Worm (Caenorhabditis elegans) whole organism, L4 larva: ENCODE data around the gene F41G3.6.

ENCODE experiments used
- D1046.2 ChIP-seq: fragments of 200-800 bp; sonication (Bioruptor generic); IDR thresholded peaks from 2 replicates; pipeline ENCODE4 v1.3.6; 2022; ENCODE audit warnings: missing genetic modification characterization, missing compliant biosample characterization
- F37D6.2 ChIP-seq: sonication (generic microtip); optimal IDR thresholded peaks from 2 replicates; lab custom pipeline; 2016; ENCODE audit warnings: mild to moderate bottlenecking, missing genetic modification characterization, missing compliant biosample characterization
- T20F7.1 ChIP-seq: fragments of 200-800 bp; sonication (Bioruptor generic); optimal IDR thresholded peaks from 2 replicates; lab custom pipeline; 2018; ENCODE audit warnings: mild to moderate bottlenecking, missing genetic modification characterization, missing compliant biosample characterization
- T26A8.4 ChIP-seq: fragments of 200-800 bp; sonication (Bioruptor generic); IDR thresholded peaks from 2 replicates; pipeline ENCODE4 v1.3.6; 2022; ENCODE audit warnings: missing genetic modification characterization, missing compliant biosample characterization
- ZK337.2 ChIP-seq: fragments of 200-800 bp; sonication (Bioruptor generic); IDR thresholded peaks from 2 replicates; pipeline ENCODE4 v1.3.6; 2022; ENCODE audit warnings: missing genetic modification reagents, missing genetic modification characterization, missing compliant biosample characterization
- aha-1 ChIP-seq: fragments of 150-350 bp; peaks from one replicate; lab custom pipeline; 2014; ENCODE audit warnings: missing biosample characterization, missing genetic modification characterization
- arid-1 ChIP-seq: fragments of 200-800 bp; sonication (Bioruptor generic); conservative IDR thresholded peaks from 2 replicates; pipeline ENCODE4 v1.3.6; 2022; ENCODE audit warnings: missing genetic modification reagents, missing genetic modification characterization, missing compliant biosample characterization
- ceh-20 ChIP-seq: fragments of 200-800 bp; sonication (Bioruptor generic); IDR thresholded peaks from 2 replicates; pipeline ENCODE4 v1.3.6; 2022; ENCODE audit warnings: missing genetic modification reagents, missing genetic modification characterization, missing compliant biosample characterization
- ceh-28 ChIP-seq: fragments of 150-350 bp; optimal IDR thresholded peaks from 2 replicates; lab custom pipeline; 2014; ENCODE audit warnings: missing biosample characterization, missing genetic modification reagents, missing genetic modification characterization
- ctbp-1 ChIP-seq: fragments of 200-800 bp; sonication (Bioruptor generic); IDR thresholded peaks from 2 replicates; pipeline ENCODE4 v1.3.6; 2022; ENCODE audit warnings: missing genetic modification reagents, missing genetic modification characterization, missing compliant biosample characterization
- daf-16 ChIP-seq, 3 experiments: sonication (generic microtip); optimal IDR thresholded peaks; 2 replicates each; lab custom pipeline; 2016 to 2017; ENCODE audit warnings: missing genetic modification characterization in 3 of 3, missing genetic modification reagents in 3 of 3, mild to moderate bottlenecking in 2 of 3, missing compliant biosample characterization in 2 of 3, missing biosample characterization in 1 of 3, moderate library complexity in 1 of 3
- daf-8 ChIP-seq: fragments of 200-800 bp; sonication (Bioruptor generic); IDR thresholded peaks from 2 replicates; pipeline ENCODE4 v1.3.6; 2022; ENCODE audit warnings: missing genetic modification characterization, missing compliant biosample characterization
- dmd-6 ChIP-seq: fragments of 200-800 bp; sonication (Bioruptor generic); IDR thresholded peaks from 2 replicates; pipeline ENCODE4 v1.3.6; 2022; ENCODE audit warnings: missing genetic modification reagents, missing genetic modification characterization, missing compliant biosample characterization
- dpl-1 ChIP-seq: fragments of 150-350 bp; optimal IDR thresholded peaks from 2 replicates; lab custom pipeline; 2014; ENCODE audit warnings: missing biosample characterization, missing genetic modification reagents, missing genetic modification characterization
- dve-1 ChIP-seq: sonication (generic microtip); optimal IDR thresholded peaks from 2 replicates; lab custom pipeline; 2017; ENCODE audit warnings: antibody characterized with exemption, mild to moderate bottlenecking, missing genetic modification characterization, missing compliant biosample characterization; ENCODE audit not compliant: insufficient read depth
- egl-27 ChIP-seq: sonication (generic microtip); optimal IDR thresholded peaks from 3 replicates; lab custom pipeline; 2017; ENCODE audit warnings: missing biosample characterization, missing genetic modification reagents, missing genetic modification characterization
- egl-43 ChIP-seq: fragments of 200-800 bp; sonication (Bioruptor generic); IDR thresholded peaks from 2 replicates; pipeline ENCODE4 v1.3.6; 2022; ENCODE audit warnings: missing genetic modification reagents, missing genetic modification characterization, missing compliant biosample characterization
- fos-1 ChIP-seq: fragments of 150-350 bp; optimal IDR thresholded peaks from 2 replicates; lab custom pipeline; 2014; ENCODE audit warnings: missing biosample characterization, missing genetic modification characterization
- gei-8 ChIP-seq: fragments of 200-800 bp; sonication (Bioruptor generic); optimal IDR thresholded peaks from 2 replicates; lab custom pipeline; 2018; ENCODE audit warnings: mild to moderate bottlenecking, missing genetic modification characterization, missing compliant biosample characterization
- hif-1 ChIP-seq, 2 experiments: sonication (generic microtip); optimal IDR thresholded peaks; 2 replicates each; lab custom pipeline; 2016 to 2017; ENCODE audit warnings: missing compliant biosample characterization in 2 of 2, missing genetic modification characterization in 2 of 2, missing genetic modification reagents in 2 of 2, missing genotype in 2 of 2, mild to moderate bottlenecking in 1 of 2
- hlh-11 ChIP-seq: fragments of 200-800 bp; sonication (Bioruptor generic); optimal IDR thresholded peaks from 2 replicates; lab custom pipeline; 2018; ENCODE audit warnings: mild to moderate bottlenecking, missing genetic modification characterization, missing compliant biosample characterization
- hlh-30 ChIP-seq: sonication (generic microtip); optimal IDR thresholded peaks from 2 replicates; lab custom pipeline; 2017; ENCODE audit warnings: antibody characterized with exemption, mild to moderate bottlenecking, missing genetic modification characterization, missing compliant biosample characterization; ENCODE audit not compliant: insufficient read depth
- hmg-1.1 ChIP-seq: fragments of 200-800 bp; sonication (Bioruptor generic); IDR thresholded peaks from 2 replicates; pipeline ENCODE4 v1.3.6; 2022; ENCODE audit warnings: missing genetic modification reagents, missing genetic modification characterization, missing compliant biosample characterization
- lin-1 ChIP-seq: fragments of 200-800 bp; sonication (Bioruptor generic); IDR thresholded peaks from 2 replicates; pipeline ENCODE4 v1.3.6; 2022; ENCODE audit warnings: missing genetic modification reagents, missing genetic modification characterization, missing compliant biosample characterization
- lin-13 ChIP-seq: fragments of 150-350 bp; optimal IDR thresholded peaks from 2 replicates; lab custom pipeline; 2014; ENCODE audit warnings: missing biosample characterization, missing genetic modification reagents, missing genetic modification characterization
- lin-38 ChIP-seq: fragments of 200-800 bp; sonication (Bioruptor generic); IDR thresholded peaks from 2 replicates; pipeline ENCODE4 v1.3.6; 2022; ENCODE audit warnings: missing genetic modification reagents, missing genetic modification characterization, missing compliant biosample characterization
- lsy-2 ChIP-seq, 2 experiments: fragments of 150-350 bp in 1 of 2; sonication (generic microtip) in 1 of 2; optimal IDR thresholded peaks; 2 replicates each; lab custom pipeline; 2014 to 2017; ENCODE audit warnings: missing biosample characterization in 2 of 2, missing genetic modification characterization in 2 of 2
- madf-9 ChIP-seq: fragments of 200-800 bp; sonication (Bioruptor generic); conservative IDR thresholded peaks from 2 replicates; pipeline ENCODE4 v1.3.6; 2022; ENCODE audit warnings: missing genetic modification reagents, missing genetic modification characterization, missing compliant biosample characterization
- mep-1 ChIP-seq: fragments of 150-350 bp; sonication (generic microtip); optimal IDR thresholded peaks from 3 replicates; lab custom pipeline; 2014; ENCODE audit warnings: missing biosample characterization, missing genetic modification characterization
- mes-2 ChIP-seq: sonication (generic microtip); optimal IDR thresholded peaks from 2 replicates; lab custom pipeline; 2016; ENCODE audit warnings: missing genotype, mild to moderate bottlenecking, missing genetic modification characterization, missing compliant biosample characterization; ENCODE audit not compliant: poor library complexity, severe bottlenecking
- mxl-3 ChIP-seq: fragments of 200-800 bp; sonication (Bioruptor generic); optimal IDR thresholded peaks from 2 replicates; lab custom pipeline; 2018; ENCODE audit warnings: mild to moderate bottlenecking, missing genetic modification characterization, missing compliant biosample characterization
- nhr-11 ChIP-seq: fragments of 150-350 bp; optimal IDR thresholded peaks from 2 replicates; lab custom pipeline; 2014; ENCODE audit warnings: missing biosample characterization, missing genetic modification characterization
- nhr-25 ChIP-seq: sonication (generic microtip); optimal IDR thresholded peaks from 2 replicates; lab custom pipeline; 2017; ENCODE audit warnings: missing genetic modification characterization, mild to moderate bottlenecking, missing compliant biosample characterization, antibody characterized with exemption, moderate library complexity, borderline replicate concordance; ENCODE audit not compliant: insufficient read depth
- nhr-28 ChIP-seq: fragments of 150-350 bp; optimal IDR thresholded peaks from 2 replicates; lab custom pipeline; 2014; ENCODE audit warnings: missing biosample characterization, missing genetic modification characterization
- nhr-42 ChIP-seq: fragments of 200-800 bp; sonication (Bioruptor generic); IDR thresholded peaks from 2 replicates; pipeline ENCODE4 v1.3.6; 2022; ENCODE audit warnings: missing genetic modification characterization, missing compliant biosample characterization
- nhr-48 ChIP-seq: sonication (generic microtip); optimal IDR thresholded peaks from 2 replicates; lab custom pipeline; 2016; ENCODE audit warnings: mild to moderate bottlenecking, missing genetic modification characterization, missing compliant biosample characterization
- pha-4 ChIP-seq, 2 experiments: fragments of 150-350 bp in 1 of 2; fragments of 200-800 bp in 1 of 2; sonication (Bioruptor generic) in 1 of 2; IDR thresholded peaks in 1 of 2; optimal IDR thresholded peaks in 1 of 2; 2 replicates each; pipeline versions ENCODE4 v1.3.6 to Lab custom; 2014 to 2022; ENCODE audit warnings: missing genetic modification characterization in 2 of 2, missing genetic modification reagents in 2 of 2, missing biosample characterization in 1 of 2, missing compliant biosample characterization in 1 of 2
- php-3 ChIP-seq: fragments of 200-800 bp; sonication (Bioruptor generic); IDR thresholded peaks from 2 replicates; pipeline ENCODE4 v1.3.6; 2022; ENCODE audit warnings: missing genetic modification reagents, missing genetic modification characterization, missing compliant biosample characterization
- rbr-2 ChIP-seq: sonication (generic microtip); optimal IDR thresholded peaks from 2 replicates; lab custom pipeline; 2016; ENCODE audit warnings: missing genotype, missing genetic modification characterization, missing compliant biosample characterization
- tra-1 ChIP-seq: fragments of 200-800 bp; sonication (Bioruptor generic); IDR thresholded peaks from 2 replicates; pipeline ENCODE4 v1.3.6; 2022; ENCODE audit warnings: missing genetic modification reagents, missing genetic modification characterization, missing compliant biosample characterization
- vab-7 ChIP-seq: fragments of 200-800 bp; sonication (Bioruptor generic); IDR thresholded peaks from 2 replicates; pipeline ENCODE4 v1.3.6; 2022; ENCODE audit warnings: missing genetic modification reagents, missing genetic modification characterization, missing compliant biosample characterization

Gene F41G3.6

DNA sequence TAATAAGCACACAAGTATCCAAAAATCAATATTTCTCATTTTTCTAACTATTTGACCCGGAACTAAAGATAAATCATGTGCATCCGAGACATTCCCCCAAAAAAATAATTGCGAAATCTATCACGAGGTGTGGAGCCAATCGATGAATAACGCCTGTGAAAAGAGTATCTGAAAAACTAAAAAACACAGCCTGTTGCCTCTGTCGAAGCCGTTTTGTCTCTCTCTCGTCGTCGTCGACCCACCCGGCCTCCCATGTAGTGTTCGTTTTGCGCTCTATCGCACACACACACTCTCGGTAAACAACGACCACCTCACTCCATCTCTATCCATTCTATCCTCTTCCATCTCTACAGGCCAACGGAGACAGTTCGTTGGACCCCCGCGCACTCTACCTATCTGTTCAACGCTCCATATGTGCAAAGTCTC lies 40.0 kb downstream of the F41G3.6 start:
- TF ChIP-seq fos-1 (no peak), nhr-48 (tag; lab: Kevin White, UChicago) (no peak), ceh-20 (GFP tag; lab: Robert Waterston, UW) (peak; percentile 77), aha-1 (tag; lab: Kevin White, UChicago) (peak; percentile 90), ceh-28 (peak; percentile 34), vab-7 (no peak), egl-43 (GFP tag; lab: Robert Waterston, UW) (peak; percentile 58; the same call in 1 of the 2 replicates), T26A8.4 (0 out of 2 replicates have a peak, but pooled peaks have one; percentile 50), mep-1 (tag; lab: Kevin White, UChicago) (peak; percentile 68), nhr-28 (tag; lab: Kevin White, UChicago) (peak; percentile 80), hif-1 (tag; optimal IDR thresholded peaks at IDR 0.05; lab: Kevin White, UChicago) (peak in 1 of 2 experiments; percentile 61), nhr-11 (peak; percentile 70), nhr-25 (tag; lab: Kevin White, UChicago) (peak; percentile 17), arid-1 (GFP tag; lab: Robert Waterston, UW) (0 out of 2 replicates have a peak, but pooled peaks have one; percentile 40), daf-16 (GFP tag; optimal IDR thresholded peaks at IDR 0.05; lab: Kevin White, UChicago) (peak in 1 of 2 experiments; percentile 57), daf-16 (tag; optimal IDR thresholded peaks at IDR 0.05; lab: Kevin White, UChicago) (peak; percentile 20), T20F7.1 (GFP tag; lab: Kevin White, UChicago) (peak; percentile 49), F37D6.2 (tag; lab: Kevin White, UChicago) (peak; percentile 29), ZK337.2 (GFP tag; lab: Robert Waterston, UW) (no peak), madf-9 (GFP tag; lab: Robert Waterston, UW) (0 out of 2 replicates have a peak, but pooled peaks have one; percentile 23), lin-1 (GFP tag; lab: Robert Waterston, UW) (no peak), D1046.2 (GFP tag; lab: Robert Waterston, UW) (peak; percentile 77; the same call in 1 of the 2 replicates), lsy-2 (tag; optimal IDR thresholded peaks at IDR 0.05; lab: Kevin White, UChicago) (peak; percentile 25 to 80), dmd-6 (GFP tag; lab: Robert Waterston, UW) (peak; percentile 44), gei-8 (GFP tag; lab: Kevin White, UChicago) (no peak), mes-2 (tag; lab: Kevin White, UChicago) (peak; percentile 47), lin-13 (GFP tag; lab: Kevin White, UChicago) (peak; percentile 40), nhr-42 (GFP tag; lab: Robert Waterston, UW) (no peak), rbr-2 (tag; lab: Kevin White, UChicago) (peak; percentile 52), dve-1 (tag; lab: Kevin White, UChicago) (peak; percentile 27), hlh-11 (peak; percentile 69), tra-1 (GFP tag; lab: Robert Waterston, UW) (0 out of 2 replicates have a peak, but pooled peaks have one; percentile 33), dpl-1 (GFP tag; lab: Kevin White, UChicago) (peak; percentile 55), hlh-30 (tag; lab: Kevin White, UChicago) (peak; percentile 95), pha-4 (GFP tag; IDR thresholded peaks at IDR 0.05; lab: Robert Waterston, UW) (no peak), pha-4 (tag; optimal IDR thresholded peaks at IDR 0.05; lab: Kevin White, UChicago) (peak; percentile 50), mxl-3 (peak; percentile 75), hmg-1.1 (GFP tag; lab: Robert Waterston, UW) (peak; percentile 68), egl-27 (tag; lab: Kevin White, UChicago) (no peak), ctbp-1 (peak; percentile 69), lin-38 (peak; percentile 56), daf-8 (no peak), php-3 (GFP tag; lab: Robert Waterston, UW) (no peak)
